Worm (Caenorhabditis elegans): Measurements from ENCODE around the gene spp-16.

spp-16 gene

DNA sequence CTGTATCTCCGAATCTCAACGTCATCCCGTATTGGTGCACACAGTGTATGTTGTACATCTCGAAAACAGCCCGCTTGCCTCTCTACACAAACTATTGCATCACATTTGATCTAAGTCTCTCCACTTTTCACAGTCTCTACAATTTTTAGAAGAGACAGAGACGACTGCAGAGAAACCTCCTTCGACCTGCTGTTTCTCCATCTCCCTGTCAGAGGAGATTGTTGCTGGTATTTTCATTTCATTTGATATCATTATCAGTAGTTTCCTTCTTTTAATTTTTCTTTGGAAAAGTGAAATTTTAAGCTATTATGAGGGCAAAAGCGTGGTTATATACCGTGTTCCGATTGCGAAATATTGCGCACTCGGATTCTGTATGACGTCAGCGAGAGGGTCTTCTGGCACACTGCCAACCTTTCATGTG lies 39.5 kb upstream of the spp-16 start (continued):
- TF ChIP-seq aly-2 (tag; optimal IDR thresholded peaks at IDR 0.05) (peak; percentile 6), tlp-1 (tag; optimal IDR thresholded peaks at IDR 0.05) (no peak), ama-1 (optimal IDR thresholded peaks at IDR 0.05) (peak; percentile 23), pqm-1 (tag; optimal IDR thresholded peaks at IDR 0.05) (peak; percentile 16), ztf-11 (tag; optimal IDR thresholded peaks at IDR 0.05) (no peak), ceh-82 (tag; optimal IDR thresholded peaks at IDR 0.05) (peak in 2 of 3 experiments; percentile 13 to 58), xbp-1 (tag; optimal IDR thresholded peaks at IDR 0.05) (peak; percentile 24), fos-1 (tag; optimal IDR thresholded peaks at IDR 0.05) (peak; percentile 62), unc-30 (tag; optimal IDR thresholded peaks at IDR 0.05) (no peak), nhr-11 (tag; optimal IDR thresholded peaks at IDR 0.05) (no peak), unc-130 (tag; optimal IDR thresholded peaks at IDR 0.05) (no peak), mep-1 (tag; optimal IDR thresholded peaks at IDR 0.05) (peak; percentile 79), mab-9 (GFP tag; IDR thresholded peaks at IDR 0.05) (no peak), zip-4 (GFP tag; optimal IDR thresholded peaks at IDR 0.05) (peak; percentile 71), lsy-2 (tag; optimal IDR thresholded peaks at IDR 0.05) (peak; percentile 53 to 70), snu-23 (GFP tag; optimal IDR thresholded peaks at IDR 0.05) (peak; percentile 78), blmp-1 (tag; optimal IDR thresholded peaks at IDR 0.05) (peak; percentile 93), mdl-1 (tag; optimal IDR thresholded peaks at IDR 0.05) (peak in 1 of 2 experiments; percentile 53), dsc-1 (tag; optimal IDR thresholded peaks at IDR 0.05) (peak; percentile 11), lin-15B (tag; optimal IDR thresholded peaks at IDR 0.05) (no peak), nhr-90 (tag; optimal IDR thresholded peaks at IDR 0.05; ENCODE audit: poor library complexity) (peak; percentile 50), elt-2 (tag; optimal IDR thresholded peaks at IDR 0.05) (peak; percentile 95), hlh-17 (GFP tag; optimal IDR thresholded peaks at IDR 0.05; ENCODE audit: borderline replicate concordance) (no peak), ces-1 (GFP tag; optimal IDR thresholded peaks at IDR 0.05) (no peak), F16B12.6 (tag; optimal IDR thresholded peaks at IDR 0.05) (no peak), nhr-19 (GFP tag; conservative IDR thresholded peaks at IDR 0.05) (peak; percentile 66), C34B4.2 (tag; optimal IDR thresholded peaks at IDR 0.05) (no peak), unc-98 (GFP tag; IDR thresholded peaks at IDR 0.05) (no peak), hpl-2 (GFP tag; optimal IDR thresholded peaks at IDR 0.05) (peak; percentile 64), nhr-85 (tag) (peak; percentile 87), sox-4 (tag; optimal IDR thresholded peaks at IDR 0.05) (no peak), ceh-90 (tag; optimal IDR thresholded peaks at IDR 0.05) (peak; percentile 14), tbx-2 (tag; optimal IDR thresholded peaks at IDR 0.05) (peak; percentile 24), pax-3 (tag; optimal IDR thresholded peaks at IDR 0.05) (no peak), ceh-88 (GFP tag; IDR thresholded peaks at IDR 0.05) (no peak), nhr-20 (tag; optimal IDR thresholded peaks at IDR 0.05) (peak; percentile 73), jun-1 (tag; optimal IDR thresholded peaks at IDR 0.05) (peak; percentile 62), lin-39 (tag; optimal IDR thresholded peaks at IDR 0.05) (no peak), hlh-4 (tag; optimal IDR thresholded peaks at IDR 0.05) (no peak), skn-1 (tag; optimal IDR thresholded peaks at IDR 0.05) (peak; percentile 66), C16A3.4 (tag; optimal IDR thresholded peaks at IDR 0.05) (peak; percentile 62)

DNA sequence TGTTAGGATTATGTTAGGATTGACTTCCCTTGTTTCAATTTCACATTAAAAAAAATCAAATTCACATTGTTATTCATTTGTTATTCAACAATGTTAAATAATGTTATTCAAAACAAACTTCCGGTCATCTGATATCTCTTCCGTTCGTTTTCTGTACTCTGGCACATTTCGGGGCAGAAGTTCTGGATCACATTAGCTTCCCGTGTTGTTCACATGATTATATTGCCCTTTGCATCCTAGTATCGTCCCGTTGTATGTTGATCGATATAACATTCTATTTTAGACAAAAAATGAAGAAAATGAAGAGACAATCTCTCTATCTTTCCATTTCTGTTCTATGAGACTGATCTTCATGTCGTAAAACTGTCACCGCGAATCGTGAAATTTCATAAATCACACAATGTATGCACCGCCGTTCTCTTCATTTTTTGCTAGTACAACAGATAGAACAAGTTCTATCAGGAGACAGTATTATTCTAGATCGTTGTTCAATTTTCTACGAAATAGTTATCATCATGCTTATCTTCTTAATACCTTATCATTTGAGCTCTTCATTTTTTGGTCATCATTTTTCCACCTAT lies 39.0 kb upstream of the spp-16 start:
- no peak for TF ChIP-seq F16B12.6 (tag; optimal IDR thresholded peaks at IDR 0.05)
- no peak for TF ChIP-seq nhr-47 (tag; optimal IDR thresholded peaks at IDR 0.05)
- no peak for TF ChIP-seq efl-1 (optimal IDR thresholded peaks at IDR 0.05)
- peak in 1 of 2 experiments; percentile 70 for TF ChIP-seq efl-1 (GFP tag; optimal IDR thresholded peaks at IDR 0.05 in 1 of 2)
- no peak for TF ChIP-seq mef-2 (tag; optimal IDR thresholded peaks at IDR 0.05)
- no peak for TF ChIP-seq pag-3 (tag; optimal IDR thresholded peaks at IDR 0.05; ENCODE audit: borderline replicate concordance, insufficient read depth)
- no peak for TF ChIP-seq nhr-84 (tag; optimal IDR thresholded peaks at IDR 0.05)
- no peak for TF ChIP-seq unc-130 (tag; optimal IDR thresholded peaks at IDR 0.05)
- TF ChIP-seq grh-1 (GFP tag; IDR thresholded peaks at IDR 0.05), result peak; percentile 46; the same call in 1 of the 2 replicates
- peak in 1 of 2 experiments; percentile 19 for TF ChIP-seq mdl-1 (tag; optimal IDR thresholded peaks at IDR 0.05)
- TF ChIP-seq fkh-4 (tag; optimal IDR thresholded peaks at IDR 0.05; ENCODE audit: borderline replicate concordance), result no peak
- TF ChIP-seq blmp-1 (tag; optimal IDR thresholded peaks at IDR 0.05), result peak; percentile 46
- TF ChIP-seq zag-1 (tag; optimal IDR thresholded peaks at IDR 0.05), result no peak
- no peak for TF ChIP-seq tbx-2 (tag; optimal IDR thresholded peaks at IDR 0.05)
- TF ChIP-seq nhr-85 (tag), result peak; percentile 92

All from whole organism, L1 larva.